Worm (Caenorhabditis elegans): ENCODE data around the gene gpa-3.

- TF ChIP-seq ref-1 (GFP tag; conservative IDR thresholded peaks at IDR 0.05) (no peak), klf-2 (GFP tag; conservative IDR thresholded peaks at IDR 0.05) (no peak), flt-1 (GFP tag; IDR thresholded peaks at IDR 0.05) (no peak), tab-1 (GFP tag; IDR thresholded peaks at IDR 0.05) (no peak), ztf-29 (GFP tag; IDR thresholded peaks at IDR 0.05) (no peak), cog-1 (tag; optimal IDR thresholded peaks at IDR 0.05) (no peak)
Observed at ce11 chrV:9355371-9355770, 4.2 kb downstream of the gpa-3 start, which contains the start of gene ttr-40.

All from whole organism, midembryonic.